Worm (Caenorhabditis elegans) whole organism, late embryonic: Measurements from ENCODE around the gene C01G12.5.

Source experiments
- Y22D7AL.16 ChIP-seq: sonication (generic microtip); optimal IDR thresholded peaks from 2 replicates; lab custom pipeline; 2016; ENCODE audit warnings: missing genetic modification characterization, missing compliant biosample characterization
- ahr-1 ChIP-seq: sonication (generic microtip); optimal IDR thresholded peaks from 2 replicates; lab custom pipeline; 2016; ENCODE audit warnings: missing genetic modification characterization, missing compliant biosample characterization
- ama-1 ChIP-seq: fragments of 150-350 bp; optimal IDR thresholded peaks from 2 replicates; lab custom pipeline; 2014

DNA sequence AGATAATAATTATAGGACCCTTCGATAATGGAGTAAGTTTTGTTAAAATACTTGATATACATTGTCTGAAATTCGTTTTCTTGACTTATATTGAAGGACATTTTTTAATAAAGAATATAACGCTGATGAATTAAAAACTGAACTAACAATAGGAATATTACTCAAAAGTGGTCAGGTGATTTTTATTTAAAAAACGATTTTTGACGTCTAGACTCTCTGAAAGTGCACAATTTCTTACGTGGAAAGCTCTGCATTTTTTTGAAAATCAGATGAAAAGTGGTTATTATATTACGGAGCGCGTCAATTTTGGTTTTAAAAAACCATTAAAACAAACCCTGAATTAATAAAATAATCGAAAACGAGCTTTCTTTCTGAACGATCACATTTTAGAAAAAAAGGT, 49.4 kb upstream of the C01G12.5 start, which contains the start of gene sre-13:
- TF ChIP-seq Y22D7AL.16 (tag; lab: Kevin White, UChicago), result no peak
- no peak for TF ChIP-seq ahr-1 (tag; lab: Kevin White, UChicago)
- TF ChIP-seq ama-1 (lab: Kevin White, UChicago), result no peak
